Fruit fly (Drosophila melanogaster): Measurements from ENCODE around the gene CG9682.
A peak's percentile ranks its signal among the peaks of the same experiment; 100 is the strongest.

Gene CG9682

DNA sequence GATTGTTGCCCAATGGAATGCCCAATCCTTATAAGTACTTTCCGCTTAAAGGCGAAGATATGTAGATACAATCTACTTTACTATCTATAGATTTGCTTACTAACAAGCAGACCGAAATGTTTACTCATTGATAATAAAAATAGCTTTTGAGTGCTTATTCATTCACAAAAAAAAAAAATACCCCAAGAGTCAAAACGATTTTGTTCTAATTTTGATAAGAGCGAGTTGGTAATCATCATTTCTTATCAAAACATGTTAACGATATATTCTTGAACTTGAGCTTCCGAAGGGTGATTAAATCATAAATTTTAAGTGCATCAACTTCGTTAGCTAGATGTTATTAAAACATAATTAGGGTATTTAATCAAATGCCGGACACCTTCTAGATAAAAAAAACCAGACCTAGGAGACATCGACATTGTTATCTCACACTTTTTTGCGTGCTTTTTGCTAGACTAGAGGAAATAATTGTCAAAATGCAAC lies at the start of gene CG9682:
Gene CG9682, plus strand, starts transcription at position 433 of the 483 bp plus-strand sequence.
- TF ChIP-seq CG8478 (optimal IDR thresholded peaks at IDR 0.05) (no peak), CTCF (optimal IDR thresholded peaks at IDR 0.05) (no peak)

DNA sequence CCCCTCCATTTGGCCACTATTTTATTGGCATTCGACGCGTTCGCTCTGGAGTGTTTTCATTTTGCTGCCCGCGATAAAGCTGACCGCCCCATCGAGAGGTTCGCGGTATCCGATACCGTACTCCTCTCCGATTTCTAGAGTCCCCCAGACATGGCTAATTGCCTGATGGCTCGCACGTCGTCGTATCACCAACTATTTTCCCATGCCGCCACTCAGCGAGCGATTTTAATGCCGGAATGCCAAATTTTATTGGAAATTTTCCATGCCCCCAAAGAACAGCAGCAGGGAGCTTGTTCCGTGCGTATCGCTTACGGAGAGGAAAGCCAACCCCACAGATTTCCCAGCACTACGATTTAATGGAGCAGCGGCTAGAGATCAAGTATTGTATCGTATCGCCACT lies 49.7 kb upstream of the CG9682 start:
- TF ChIP-seq CTCF (optimal IDR thresholded peaks at IDR 0.05), result no peak
- no peak for TF ChIP-seq CG8478 (optimal IDR thresholded peaks at IDR 0.05)

DNA sequence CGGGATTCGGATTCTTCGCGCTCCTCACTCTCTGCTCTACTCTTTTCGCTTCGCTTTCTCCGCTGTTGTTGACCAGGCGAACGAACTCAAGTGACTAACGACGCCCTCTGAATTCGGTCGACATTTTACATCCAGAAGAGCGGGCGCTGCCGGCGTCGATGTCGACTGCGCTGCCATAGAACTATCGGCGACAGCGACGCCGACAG lies 47.9 kb upstream of the CG9682 start, which contains the start of gene CG9743:
Gene CG9743, minus strand, starts transcription at position 101 of the 206 bp plus-strand sequence.
- no peak for TF ChIP-seq CG8478 (optimal IDR thresholded peaks at IDR 0.05)
- TF ChIP-seq CTCF (optimal IDR thresholded peaks at IDR 0.05), result no peak

DNA sequence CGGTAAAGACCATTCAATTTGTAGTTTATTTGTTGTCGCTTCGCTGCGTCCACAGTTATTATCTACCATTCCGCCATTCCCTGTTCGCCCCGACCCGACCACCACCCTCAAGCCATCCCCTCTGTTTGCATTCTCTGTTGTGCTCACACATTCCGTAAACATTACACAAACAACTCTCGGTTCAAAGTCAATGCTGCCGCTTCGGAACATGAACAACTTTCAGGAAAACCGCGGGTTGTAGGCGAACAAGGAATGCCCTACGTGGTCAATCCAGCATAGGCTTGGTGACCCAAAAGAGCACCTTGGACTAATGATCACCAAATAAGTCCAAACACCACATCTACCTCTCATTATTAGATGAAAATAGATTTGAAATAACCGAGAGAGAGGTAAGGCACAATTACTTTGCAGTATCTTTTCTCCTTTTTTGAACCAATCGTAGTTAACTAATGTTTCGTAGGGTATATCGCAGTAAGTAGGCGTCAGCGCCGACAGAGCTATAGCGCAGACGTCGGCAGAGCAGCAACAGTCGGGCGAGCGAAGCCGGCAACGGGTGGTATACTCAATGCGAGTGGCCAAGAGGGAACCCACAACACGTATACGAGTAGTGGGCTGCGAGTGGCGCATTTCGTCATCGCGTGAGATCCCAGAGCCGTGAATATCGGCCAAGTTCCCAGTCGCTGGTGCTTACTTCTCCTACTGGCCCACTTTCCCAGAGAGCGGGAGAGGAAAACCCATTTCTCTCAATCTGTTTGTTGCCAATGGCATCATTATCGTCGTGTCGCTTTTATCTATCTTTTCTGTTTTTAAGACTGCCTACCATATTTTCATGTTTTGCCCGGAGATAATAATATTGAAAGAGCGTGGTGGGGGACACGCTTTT lies 47.4 kb upstream of the CG9682 start:
- TF ChIP-seq CG8478 (optimal IDR thresholded peaks at IDR 0.05) (no peak), CTCF (optimal IDR thresholded peaks at IDR 0.05) (no peak)

DNA sequence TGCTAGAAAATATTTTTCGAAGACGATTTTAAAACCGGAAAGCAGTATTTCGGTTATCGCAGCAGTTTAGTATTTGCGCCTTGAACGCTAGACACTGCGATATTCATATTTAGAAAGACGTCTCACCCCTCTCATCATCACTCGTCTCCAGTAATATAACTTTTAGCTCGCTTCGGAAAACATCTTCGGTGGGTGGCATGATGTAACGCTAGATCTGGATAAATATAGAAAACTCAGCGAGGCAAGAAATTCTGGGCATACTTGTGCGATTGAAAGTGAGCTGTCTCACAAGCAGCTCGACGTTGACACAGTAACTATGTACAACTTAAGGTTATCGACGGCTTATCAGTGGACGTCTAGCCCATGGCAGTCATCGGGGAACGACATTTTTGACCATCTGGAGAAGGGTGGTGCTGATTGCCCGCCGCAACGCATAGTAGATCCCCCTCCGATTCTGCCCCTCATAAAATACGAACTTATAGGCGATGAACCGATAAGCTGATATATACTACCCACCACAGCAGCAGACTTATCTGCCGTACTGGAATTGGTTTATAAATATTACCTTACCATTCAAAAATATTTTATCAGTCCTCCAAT lies 46.6 kb upstream of the CG9682 start:
- TF ChIP-seq CTCF (optimal IDR thresholded peaks at IDR 0.05) (no peak), CG8478 (optimal IDR thresholded peaks at IDR 0.05) (no peak)

DNA sequence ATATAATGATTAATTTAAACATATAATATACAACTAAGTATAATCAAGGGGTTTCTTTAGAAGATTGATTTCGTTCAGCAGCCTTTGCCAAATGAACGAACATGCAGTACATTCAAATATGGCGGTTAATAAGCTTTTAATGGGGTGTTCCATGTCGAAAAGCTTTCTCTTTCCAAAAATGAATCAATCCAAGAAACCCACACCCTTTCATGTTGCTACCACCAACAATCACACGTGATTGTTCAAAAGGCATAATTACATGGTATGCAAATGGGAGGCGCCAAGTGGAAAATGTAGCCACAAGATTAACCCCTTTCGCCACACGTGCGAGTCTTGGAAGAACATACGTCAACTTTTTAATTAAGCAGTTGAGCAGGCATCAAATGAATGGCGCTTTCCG lies 44.8 kb upstream of the CG9682 start:
- TF ChIP-seq CG8478 (optimal IDR thresholded peaks at IDR 0.05) (no peak), CTCF (optimal IDR thresholded peaks at IDR 0.05) (no peak)

DNA sequence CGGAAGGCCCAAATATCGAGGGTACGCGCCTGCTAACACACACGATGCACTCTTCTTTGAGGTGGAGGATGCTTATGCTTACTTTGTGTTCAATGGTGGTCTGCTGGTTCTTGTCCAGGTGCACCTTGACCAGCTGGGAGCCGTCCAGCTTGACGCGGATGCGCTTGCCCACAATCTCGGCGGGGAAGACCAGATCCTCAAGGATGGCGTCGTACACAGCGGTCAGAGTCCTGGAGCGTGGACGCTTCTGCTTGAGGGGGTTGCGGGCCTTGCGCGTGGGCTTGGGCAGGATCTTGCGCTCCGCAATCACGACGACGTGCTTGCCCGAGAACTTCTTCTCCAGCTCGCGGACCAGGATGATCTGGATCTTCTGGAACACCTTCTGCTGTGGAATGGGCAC lies 42.7 kb upstream of the CG9682 start:
- TF ChIP-seq CG8478 (optimal IDR thresholded peaks at IDR 0.05) (no peak), CTCF (optimal IDR thresholded peaks at IDR 0.05) (no peak)

DNA sequence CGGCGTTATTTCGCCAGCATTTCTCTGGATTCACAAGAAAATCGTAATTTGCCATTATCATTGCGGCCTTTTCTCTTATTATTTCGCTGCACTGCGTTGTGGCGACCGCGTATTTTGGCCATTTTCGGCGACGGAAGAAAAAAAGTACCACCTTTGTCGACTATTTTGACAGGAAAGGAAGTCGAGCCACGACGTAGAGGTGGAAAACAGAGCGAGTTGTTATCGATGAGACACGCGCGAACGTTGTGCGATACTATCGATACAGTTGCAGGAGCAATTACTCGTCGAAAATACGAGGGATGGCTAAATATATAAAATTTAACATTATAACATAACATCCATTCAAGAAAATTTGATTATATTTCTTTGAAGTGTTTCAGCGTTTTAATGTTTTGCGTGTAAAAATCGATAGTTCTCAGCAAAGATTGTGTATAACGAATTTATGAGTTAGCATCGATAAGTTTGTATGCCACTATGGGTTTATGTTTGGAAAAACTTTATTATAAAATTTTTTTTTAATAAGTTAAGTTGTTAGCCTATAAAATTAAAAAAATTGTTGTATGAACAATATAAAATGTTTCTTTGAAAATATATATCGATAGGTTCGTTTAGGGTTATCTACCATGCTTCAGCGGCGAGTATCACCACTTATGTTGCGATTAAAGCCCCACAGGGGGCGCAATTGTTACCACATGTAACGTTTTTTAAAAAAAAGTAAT lies 41.8 kb upstream of the CG9682 start, which contains the start of gene RpS7:
Gene RpS7, minus strand, starts transcription at position 255 of the 719 bp plus-strand sequence.
- TF ChIP-seq CG8478 (optimal IDR thresholded peaks at IDR 0.05) (no peak), CTCF (optimal IDR thresholded peaks at IDR 0.05) (peak; percentile 43 to 88)

DNA sequence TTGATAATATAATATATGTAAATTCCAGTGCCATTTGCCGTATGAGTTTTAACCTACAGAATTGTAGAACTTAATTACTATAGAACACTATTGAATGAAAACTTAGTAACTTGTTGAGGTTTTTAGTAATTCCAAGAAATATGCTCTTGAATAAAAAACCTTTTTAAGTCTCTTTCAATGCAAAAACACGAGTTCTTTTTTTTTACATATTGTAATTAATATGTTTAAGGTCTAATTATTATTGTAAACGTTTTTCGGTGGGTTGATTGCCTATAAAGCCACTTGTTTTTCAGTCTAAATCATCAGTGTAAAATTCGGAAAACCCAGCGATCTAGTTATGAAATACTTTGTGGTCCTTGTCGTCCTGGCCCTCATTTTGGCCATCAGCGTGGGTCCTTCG lies 41.1 kb upstream of the CG9682 start, which contains the start of gene Anp:
Gene Anp, plus strand, starts transcription at position 301 of the 400 bp plus-strand sequence.
- TF ChIP-seq CG8478 (optimal IDR thresholded peaks at IDR 0.05) (no peak), CTCF (optimal IDR thresholded peaks at IDR 0.05) (no peak)

DNA sequence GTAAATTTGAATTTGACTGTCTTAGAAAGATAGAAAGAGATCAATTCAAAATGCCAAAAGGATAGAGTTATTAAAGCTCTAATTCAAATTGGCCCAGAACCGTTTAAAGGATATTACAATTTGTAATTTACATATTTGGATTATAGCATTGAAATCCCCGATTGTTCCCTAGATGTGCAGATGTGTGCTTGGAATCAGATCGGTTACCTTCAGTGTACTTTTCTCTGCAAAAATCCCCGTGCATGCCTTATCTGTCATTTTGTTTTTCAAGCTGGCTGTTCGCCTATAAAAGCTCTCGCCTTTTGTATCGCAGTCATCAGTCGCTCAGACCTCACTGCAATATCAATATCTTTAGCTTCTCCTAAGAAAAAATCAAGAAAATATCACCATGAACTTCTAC lies 40.2 kb upstream of the CG9682 start, which contains the start of gene CecA1:
Gene CecA1, plus strand, starts transcription at position 315 of the 400 bp plus-strand sequence.
- no peak for TF ChIP-seq CTCF (optimal IDR thresholded peaks at IDR 0.05)
- TF ChIP-seq CG8478 (optimal IDR thresholded peaks at IDR 0.05), result no peak

DNA sequence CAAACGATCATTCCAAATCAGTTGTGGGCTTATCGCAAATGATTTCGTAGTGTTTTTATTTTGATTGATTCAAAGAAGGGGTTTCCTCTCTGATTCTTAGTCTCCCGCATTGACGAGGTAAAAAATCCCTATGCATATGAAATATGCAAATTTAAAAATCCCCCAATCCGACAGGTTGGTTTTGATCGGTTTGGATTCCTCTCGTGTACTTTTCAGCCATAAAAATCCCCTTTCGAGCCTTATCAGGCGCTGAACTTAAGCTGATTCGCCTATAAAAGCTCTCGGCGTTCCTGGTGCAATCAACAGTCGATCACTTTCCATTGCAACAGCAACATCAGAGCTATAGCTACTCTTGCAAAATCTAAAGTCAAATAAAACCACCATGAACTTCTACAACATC lies 38.9 kb upstream of the CG9682 start, which contains the start of gene CecA2:
Gene CecA2, plus strand, starts transcription at position 301 of the 400 bp plus-strand sequence.
- no peak for TF ChIP-seq CTCF (optimal IDR thresholded peaks at IDR 0.05)
- no peak for TF ChIP-seq CG8478 (optimal IDR thresholded peaks at IDR 0.05)

DNA sequence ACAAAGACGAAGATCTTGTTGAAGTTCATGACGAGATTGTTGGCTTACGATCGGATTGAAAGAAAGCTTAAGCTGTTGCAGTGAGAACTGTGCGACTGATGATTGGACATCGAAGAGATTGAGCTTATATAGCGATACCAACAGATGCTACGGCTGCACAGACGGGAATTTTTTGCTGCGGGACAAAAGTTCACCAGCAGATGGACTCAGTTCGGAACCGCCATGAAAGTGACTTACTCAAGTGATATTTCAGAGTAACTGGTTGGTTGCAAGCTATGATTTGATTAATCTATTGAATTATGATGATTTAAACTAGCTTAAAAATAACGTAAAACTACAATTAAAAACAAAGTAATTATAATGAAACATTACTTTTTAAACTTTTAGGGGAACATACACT lies 37.0 kb upstream of the CG9682 start, which contains the start of gene CecB:
Gene CecB, minus strand, starts transcription at position 101 of the 400 bp plus-strand sequence.
- TF ChIP-seq CTCF (optimal IDR thresholded peaks at IDR 0.05) (no peak), CG8478 (optimal IDR thresholded peaks at IDR 0.05) (no peak)

DNA sequence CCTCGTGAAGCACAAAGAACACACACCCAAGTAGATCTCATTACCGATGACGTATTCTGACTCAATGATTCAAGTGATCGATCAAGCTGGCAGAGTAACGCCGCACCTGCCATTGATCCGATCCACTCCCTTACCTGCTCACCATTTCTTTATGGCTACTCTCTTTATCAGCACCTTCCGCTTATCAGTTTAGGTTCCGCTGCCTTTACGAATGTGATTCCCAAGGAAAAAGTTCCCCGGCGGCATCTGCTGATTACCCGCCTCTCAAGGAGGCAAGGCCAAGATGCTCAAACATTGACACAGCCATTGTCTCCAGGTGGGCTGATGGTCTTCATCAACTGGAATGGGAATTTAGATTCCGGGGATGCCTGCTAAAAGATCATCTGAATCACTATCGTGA lies 35.7 kb upstream of the CG9682 start:
- TF ChIP-seq CG8478 (optimal IDR thresholded peaks at IDR 0.05) (no peak), CTCF (optimal IDR thresholded peaks at IDR 0.05) (no peak)

DNA sequence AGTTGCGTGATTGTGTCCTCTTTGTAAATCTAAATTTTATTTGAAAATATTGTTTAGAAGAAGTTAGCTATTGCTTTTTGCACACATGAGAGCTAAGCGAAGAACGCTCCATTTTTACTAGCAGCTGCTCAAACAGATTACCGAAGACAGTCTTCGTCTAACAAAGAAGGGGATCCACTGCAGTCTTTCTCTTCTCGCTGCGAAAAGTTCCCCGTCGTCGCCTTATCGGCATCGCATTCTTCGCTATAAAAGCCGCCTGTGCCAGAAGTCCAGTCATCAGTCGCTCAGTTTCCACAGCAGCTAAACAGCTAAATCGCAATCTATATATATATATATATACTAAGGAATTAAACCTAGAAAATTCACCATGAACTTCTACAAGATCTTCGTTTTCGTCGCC lies 34.5 kb upstream of the CG9682 start, which contains the start of gene CecC:
Gene CecC, plus strand, starts transcription at position 275 of the 400 bp plus-strand sequence.
- no peak for TF ChIP-seq CG8478 (optimal IDR thresholded peaks at IDR 0.05)
- no peak for TF ChIP-seq CTCF (optimal IDR thresholded peaks at IDR 0.05)

DNA sequence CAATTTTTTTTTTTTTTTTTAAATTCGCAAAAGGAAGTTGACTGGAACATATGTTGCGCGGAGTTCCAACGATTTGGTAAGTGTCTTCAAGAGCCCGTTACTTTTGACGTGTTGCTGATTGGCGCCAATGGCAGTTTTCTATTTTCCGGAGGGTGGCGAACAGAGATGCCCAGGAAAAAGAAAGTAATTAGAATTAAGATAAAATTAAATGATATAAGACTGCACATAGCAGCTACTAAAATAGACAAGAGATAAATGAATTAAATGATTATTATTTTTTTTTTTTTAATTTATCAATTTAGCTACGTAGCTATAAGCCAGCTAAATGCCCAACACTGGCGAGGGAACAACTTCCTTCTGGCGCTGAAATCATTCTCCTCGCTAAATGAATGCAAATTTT lies 28.5 kb upstream of the CG9682 start:
- no peak for TF ChIP-seq CG8478 (optimal IDR thresholded peaks at IDR 0.05)
- no peak for TF ChIP-seq CTCF (optimal IDR thresholded peaks at IDR 0.05)

Measured in S2 (cell line).